Fruit fly (Drosophila melanogaster): ENCODE measurements around the gene Ccp84Ae.

Gene Ccp84Ae

DNA sequence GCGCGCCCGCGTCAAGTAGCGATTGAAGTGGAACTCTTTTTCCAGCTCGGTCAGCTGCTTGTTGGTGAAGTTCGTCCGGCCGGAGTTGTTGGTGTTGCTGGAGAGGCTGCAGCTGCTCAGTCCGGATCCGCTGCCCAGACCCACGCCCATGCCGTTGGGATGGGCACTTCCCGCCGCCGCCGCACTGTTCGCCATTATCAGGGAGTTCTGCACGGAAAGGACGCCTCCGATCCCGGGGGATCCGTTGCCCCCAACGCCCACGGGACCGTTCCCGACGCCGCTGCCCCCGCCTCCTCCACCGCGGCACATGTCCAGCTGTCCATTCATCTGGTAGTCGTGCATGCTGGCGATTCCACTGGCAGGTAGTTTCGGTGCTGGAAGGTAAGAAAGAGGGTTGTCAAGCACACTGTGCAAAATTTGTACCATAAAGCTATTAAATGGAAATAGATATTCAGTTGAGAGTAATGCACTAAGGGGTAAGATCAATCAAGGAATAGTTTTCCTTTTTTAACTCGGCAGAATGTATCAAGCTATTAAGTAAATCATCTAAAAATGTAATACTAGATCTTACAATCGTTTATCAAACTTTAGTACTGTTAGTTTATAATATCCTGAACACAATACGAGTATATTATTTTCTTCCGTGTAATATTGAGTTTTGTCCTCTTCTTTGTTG lies 28.8 kb downstream of the Ccp84Ae start (continued):
- TF ChIP-seq CG12236 (GFP tag; optimal IDR thresholded peaks at IDR 0.05), result no peak
- TF ChIP-seq CG6272 (GFP tag; IDR thresholded peaks at IDR 0.05), result no peak; the same call in 1 of the 2 replicates
- peak; percentile 48; the same call in 1 of the 2 replicates for TF ChIP-seq CG4404 (GFP tag; IDR thresholded peaks at IDR 0.05)
- 0 out of 3 replicates have a peak, but pooled peaks have one; percentile 15 for TF ChIP-seq row (GFP tag; IDR thresholded peaks at IDR 0.05)
- TF ChIP-seq CG11723 (GFP tag; optimal IDR thresholded peaks at IDR 0.05), result no peak
- peak; percentile 65 for TF ChIP-seq Hr39 (optimal IDR thresholded peaks at IDR 0.05)
- TF ChIP-seq hth (optimal IDR thresholded peaks at IDR 0.05), result no peak
- TF ChIP-seq CG43689 (GFP tag; IDR thresholded peaks at IDR 0.05), result no peak
- peak; percentile 47 for TF ChIP-seq CG2712 (tag; optimal IDR thresholded peaks at IDR 0.05)
- no peak for TF ChIP-seq Atf3 (GFP tag; optimal IDR thresholded peaks at IDR 0.05)
- no peak for TF ChIP-seq CG34224 (GFP tag; IDR thresholded peaks at IDR 0.05; ENCODE audit: partially characterized antibody)
- no peak for TF ChIP-seq crol (GFP tag; IDR thresholded peaks at IDR 0.05)
- TF ChIP-seq dmrt11E (tag; optimal IDR thresholded peaks at IDR 0.05), result peak; percentile 51
- TF ChIP-seq Ravus (GFP tag; IDR thresholded peaks at IDR 0.05), result no peak
- TF ChIP-seq CkIIα-i1 (GFP tag; IDR thresholded peaks at IDR 0.05), result no peak
- TF ChIP-seq Fer2 (tag; optimal IDR thresholded peaks at IDR 0.05), result no peak
- TF ChIP-seq lola (GFP tag; optimal IDR thresholded peaks at IDR 0.05), result peak in 1 of 3 experiments; percentile 51
- TF ChIP-seq ems (GFP tag; optimal IDR thresholded peaks at IDR 0.05), result no peak
- TF ChIP-seq CG2889 (GFP tag; IDR thresholded peaks at IDR 0.05), result peak; percentile 18; the same call in 1 of the 3 replicates
- no peak for TF ChIP-seq CG33213 (GFP tag; optimal IDR thresholded peaks at IDR 0.05)
- no peak for TF ChIP-seq grau (tag; optimal IDR thresholded peaks at IDR 0.05)
- no peak for TF ChIP-seq CG10565 (GFP tag; optimal IDR thresholded peaks at IDR 0.05)
- 0 out of 2 replicates have a peak, but pooled peaks have one; percentile 37 for TF ChIP-seq CG9932 (GFP tag; IDR thresholded peaks at IDR 0.05)
- no peak for TF ChIP-seq Hr78 (GFP tag; optimal IDR thresholded peaks at IDR 0.05)
- TF ChIP-seq Taf1 (GFP tag; IDR thresholded peaks at IDR 0.05), result no peak
- no peak for TF ChIP-seq ssp (GFP tag; IDR thresholded peaks at IDR 0.05)
- TF ChIP-seq Dbx (GFP tag; IDR thresholded peaks at IDR 0.05), result no peak
- TF ChIP-seq Drgx (GFP tag; IDR thresholded peaks at IDR 0.05), result no peak
- no peak for TF ChIP-seq Awh (GFP tag; IDR thresholded peaks at IDR 0.05)
- no peak for TF ChIP-seq da (GFP tag; optimal IDR thresholded peaks at IDR 0.05)
- TF ChIP-seq CG17385 (GFP tag; optimal IDR thresholded peaks at IDR 0.05), result no peak
- no peak for TF ChIP-seq dati (GFP tag; IDR thresholded peaks at IDR 0.05)
- no peak for TF ChIP-seq br (optimal IDR thresholded peaks at IDR 0.05)
- TF ChIP-seq CG3726 (GFP tag; IDR thresholded peaks at IDR 0.05), result no peak
- no peak for TF ChIP-seq CG4328 (GFP tag; optimal IDR thresholded peaks at IDR 0.05)
- TF ChIP-seq CG3847 (GFP tag; IDR thresholded peaks at IDR 0.05), result no peak
- no peak for TF ChIP-seq Deaf1 (tag; optimal IDR thresholded peaks at IDR 0.05)
- TF ChIP-seq sens (GFP tag), result peak; percentile 68
- no peak for TF ChIP-seq NK7.1 (GFP tag; optimal IDR thresholded peaks at IDR 0.05)
- no peak for TF ChIP-seq ranshi (GFP tag; IDR thresholded peaks at IDR 0.05)
- no peak for TF ChIP-seq CG4360 (GFP tag; IDR thresholded peaks at IDR 0.05)
- no peak for TF ChIP-seq CG10209 (GFP tag; optimal IDR thresholded peaks at IDR 0.05)
- TF ChIP-seq CG17829 (tag; optimal IDR thresholded peaks at IDR 0.05), result peak; percentile 9
- TF ChIP-seq toy (GFP tag; IDR thresholded peaks at IDR 0.05), result no peak
- no peak for TF ChIP-seq CG1603 (tag; optimal IDR thresholded peaks at IDR 0.05)
- TF ChIP-seq CHES-1-like (GFP tag; optimal IDR thresholded peaks at IDR 0.05), result no peak
- TF ChIP-seq tll (GFP tag; optimal IDR thresholded peaks at IDR 0.05), result peak in 1 of 2 experiments; percentile 46
- no peak for TF ChIP-seq CG6765 (GFP tag; optimal IDR thresholded peaks at IDR 0.05)
- TF ChIP-seq trem (tag; optimal IDR thresholded peaks at IDR 0.05), result peak; percentile 14
- TF ChIP-seq ken (GFP tag; IDR thresholded peaks at IDR 0.05), result no peak
- TF ChIP-seq CG9797 (GFP tag; optimal IDR thresholded peaks at IDR 0.05), result no peak
- no peak for TF ChIP-seq tin (GFP tag; optimal IDR thresholded peaks at IDR 0.05)
